Fruit fly (Drosophila melanogaster): ENCODE data around the gene Hyls1.
A peak's percentile ranks its signal among the peaks of the same experiment; 100 is the strongest.

dm6 chr2L:16350742-16351568 lies 1.5 kb downstream of the Hyls1 start:
- TF ChIP-seq psq (optimal IDR thresholded peaks at IDR 0.05) (peak; percentile 75), usp (GFP tag; optimal IDR thresholded peaks at IDR 0.05) (no peak), EcR (GFP tag; optimal IDR thresholded peaks at IDR 0.05) (no peak), CG8478 (optimal IDR thresholded peaks at IDR 0.05) (no peak), Dll (optimal IDR thresholded peaks at IDR 0.05) (no peak)

All from whole organism.